Worm (Caenorhabditis elegans) whole organism, early embryonic: ENCODE results near the gene cst-1.

Experiments used
- F13C5.2 ChIP-seq: sonication (generic microtip); optimal IDR thresholded peaks from 2 replicates; lab custom pipeline; 2017; ENCODE audit warnings: mild to moderate bottlenecking, missing genetic modification characterization, inconsistent platforms, missing compliant biosample characterization
- sea-1 ChIP-seq: fragments of 200-800 bp; sonication (Bioruptor generic); conservative IDR thresholded peaks from 2 replicates; pipeline ENCODE4 v1.3.6; 2022; ENCODE audit warnings: missing genetic modification characterization, missing compliant biosample characterization

DNA sequence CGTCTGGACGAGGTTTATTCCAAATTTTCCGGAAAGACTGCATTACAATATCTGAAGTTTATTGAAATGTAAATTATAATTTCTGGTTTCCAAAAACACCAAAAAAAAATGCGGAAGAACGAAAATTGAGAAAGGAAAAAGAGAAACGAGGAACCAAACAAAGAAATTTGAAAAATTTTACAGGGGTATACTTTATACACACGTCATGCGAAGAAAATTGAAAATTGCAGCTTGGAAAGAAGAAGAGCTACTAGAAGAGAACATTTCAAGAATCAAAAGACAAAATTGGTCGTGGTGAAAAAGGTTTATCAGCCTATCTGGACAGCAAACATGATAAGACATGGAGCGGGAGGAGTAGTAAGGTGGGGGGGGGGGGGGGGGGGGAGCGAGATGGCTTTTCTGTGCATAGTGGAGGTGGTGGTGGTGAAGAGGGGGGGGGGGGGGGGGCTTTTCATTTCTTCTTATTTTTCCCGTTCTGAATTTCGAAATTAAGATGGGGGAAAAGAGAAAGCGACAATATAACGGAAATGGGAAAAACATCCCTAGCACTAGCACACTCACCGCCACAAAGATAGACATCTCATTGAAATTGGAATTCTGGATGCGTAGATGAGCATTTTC is 44.0 kb downstream of the cst-1 start, which contains the start of gene lst-2:
- TF ChIP-seq F13C5.2 = no peak
- TF ChIP-seq sea-1 (GFP tag; lab: Robert Waterston, UW) = no peak
